Worm (Caenorhabditis elegans) whole organism, L2 larva: Measurements from ENCODE around the gene vit-4.

Experiments
- C34F6.9 ChIP-seq: fragments of 150-350 bp; optimal IDR thresholded peaks from 2 replicates; lab custom pipeline; 2014; ENCODE audit warnings: missing biosample characterization, missing genetic modification characterization
- F13H6.1 ChIP-seq: sonication (generic microtip); optimal IDR thresholded peaks from 2 replicates; lab custom pipeline; 2016; ENCODE audit warnings: missing genetic modification characterization, missing compliant biosample characterization
- Y55F3AM.14 ChIP-seq: fragments of 200-800 bp; sonication (Bioruptor generic); optimal IDR thresholded peaks from 2 replicates; lab custom pipeline; 2018; ENCODE audit warnings: mild to moderate bottlenecking, missing genetic modification characterization, missing compliant biosample characterization
- alr-1 ChIP-seq: fragments of 150-350 bp; optimal IDR thresholded peaks from 2 replicates; lab custom pipeline; 2014; ENCODE audit warnings: missing biosample characterization, missing genetic modification characterization
- aly-2 ChIP-seq: fragments of 150-350 bp; optimal IDR thresholded peaks from 2 replicates; lab custom pipeline; 2014; ENCODE audit warnings: missing biosample characterization, missing genetic modification characterization
- ama-1 ChIP-seq: fragments of 150-350 bp; optimal IDR thresholded peaks from 2 replicates; lab custom pipeline; 2018; ENCODE audit warnings: inconsistent platforms
- blmp-1 ChIP-seq: sonication (generic microtip); optimal IDR thresholded peaks from 2 replicates; lab custom pipeline; 2017; ENCODE audit warnings: missing genetic modification characterization, mild to moderate bottlenecking, missing compliant biosample characterization, antibody characterized with exemption, moderate library complexity; ENCODE audit not compliant: insufficient read depth
- ceh-82 ChIP-seq: fragments of 150-350 bp; optimal IDR thresholded peaks from 2 replicates; lab custom pipeline; 2014; ENCODE audit warnings: missing biosample characterization, missing genetic modification characterization
- crh-2 ChIP-seq: sonication (generic microtip); optimal IDR thresholded peaks from 2 replicates; lab custom pipeline; 2017; ENCODE audit warnings: missing biosample characterization, missing genetic modification characterization
- elt-1 ChIP-seq: fragments of 150-350 bp; optimal IDR thresholded peaks from 2 replicates; lab custom pipeline; 2014; ENCODE audit warnings: missing biosample characterization, missing genetic modification characterization
- elt-3 ChIP-seq: sonication (generic microtip); optimal IDR thresholded peaks from 2 replicates; lab custom pipeline; 2017; ENCODE audit warnings: missing biosample characterization, missing genetic modification characterization
- fos-1 ChIP-seq: fragments of 150-350 bp; optimal IDR thresholded peaks from 2 replicates; lab custom pipeline; 2014; ENCODE audit warnings: missing biosample characterization, missing genetic modification characterization
- gmeb-1 ChIP-seq: fragments of 150-350 bp; optimal IDR thresholded peaks from 2 replicates; lab custom pipeline; 2014; ENCODE audit warnings: missing biosample characterization, missing genetic modification characterization
- lin-13 ChIP-seq: fragments of 150-350 bp; optimal IDR thresholded peaks from 2 replicates; lab custom pipeline; 2014; ENCODE audit warnings: missing biosample characterization, missing genetic modification reagents, missing genetic modification characterization
- lin-39 ChIP-seq: fragments of 150-350 bp; optimal IDR thresholded peaks from 2 replicates; lab custom pipeline; 2014; ENCODE audit warnings: missing biosample characterization, missing genetic modification reagents, missing genetic modification characterization
- mbf-1 ChIP-seq: sonication (generic microtip); optimal IDR thresholded peaks from 2 replicates; lab custom pipeline; 2017; ENCODE audit warnings: missing biosample characterization, missing genetic modification characterization
- nhr-10 ChIP-seq: sonication (generic microtip); optimal IDR thresholded peaks from 2 replicates; lab custom pipeline; 2017; ENCODE audit warnings: missing biosample characterization, missing genetic modification characterization
- nhr-11 ChIP-seq: fragments of 150-350 bp; optimal IDR thresholded peaks from 2 replicates; lab custom pipeline; 2014; ENCODE audit warnings: missing biosample characterization, missing genetic modification characterization
- nhr-12 ChIP-seq: fragments of 150-350 bp; optimal IDR thresholded peaks from 2 replicates; lab custom pipeline; 2014; ENCODE audit warnings: missing biosample characterization, missing genetic modification characterization
- nhr-129 ChIP-seq: fragments of 150-350 bp; optimal IDR thresholded peaks from 2 replicates; lab custom pipeline; 2014; ENCODE audit warnings: missing biosample characterization, missing genetic modification characterization
- nhr-23 ChIP-seq: fragments of 150-350 bp; optimal IDR thresholded peaks from 2 replicates; lab custom pipeline; 2014; ENCODE audit warnings: missing biosample characterization, missing genetic modification reagents, missing genetic modification characterization
- nhr-237 ChIP-seq: fragments of 150-350 bp; optimal IDR thresholded peaks from 2 replicates; lab custom pipeline; 2014; ENCODE audit warnings: missing biosample characterization, missing genetic modification characterization
- nhr-6 ChIP-seq: fragments of 150-350 bp; optimal IDR thresholded peaks from 2 replicates; lab custom pipeline; 2014; ENCODE audit warnings: missing biosample characterization, missing genetic modification characterization
- peb-1 ChIP-seq: fragments of 150-350 bp; optimal IDR thresholded peaks from 2 replicates; lab custom pipeline; 2014; ENCODE audit warnings: missing biosample characterization, missing genetic modification characterization
- sma-3 ChIP-seq: sonication (generic microtip); optimal IDR thresholded peaks from 2 replicates; lab custom pipeline; 2016; ENCODE audit warnings: missing genetic modification reagents, missing genetic modification characterization, missing compliant biosample characterization
- sma-9 ChIP-seq, 2 experiments: fragments of 150-350 bp in 1 of 2; sonication (generic microtip) in 1 of 2; optimal IDR thresholded peaks; 2 replicates each; lab custom pipeline; 2014 to 2016; ENCODE audit warnings: missing genetic modification characterization in 2 of 2, mild to moderate bottlenecking in 1 of 2, missing biosample characterization in 1 of 2, missing compliant biosample characterization in 1 of 2, missing genetic modification reagents in 1 of 2, moderate library complexity in 1 of 2
- snpc-4 ChIP-seq: fragments of 150-350 bp; optimal IDR thresholded peaks from 2 replicates; lab custom pipeline; 2014; ENCODE audit warnings: missing biosample characterization, missing genetic modification characterization
- unc-62 ChIP-seq: fragments of 150-350 bp; optimal IDR thresholded peaks from 2 replicates; lab custom pipeline; 2014; ENCODE audit warnings: missing biosample characterization, missing genetic modification reagents, missing genetic modification characterization
- ztf-1 ChIP-seq: fragments of 200-800 bp; sonication (Bioruptor generic); conservative IDR thresholded peaks from 2 replicates; pipeline ENCODE4 v1.3.6; 2022; ENCODE audit warnings: missing genetic modification characterization, missing compliant biosample characterization
- ztf-4 ChIP-seq: fragments of 150-350 bp; optimal IDR thresholded peaks from 2 replicates; lab custom pipeline; 2014; ENCODE audit warnings: missing biosample characterization, missing genetic modification characterization

Gene vit-4

ce11 chrX:3583436-3583835 is 19.7 kb upstream of the vit-4 start:
- TF ChIP-seq nhr-12 = no peak
- peak; percentile 37 for TF ChIP-seq sma-9 (GFP tag; optimal IDR thresholded peaks at IDR 0.05; lab: Kevin White, UChicago)
- no peak for TF ChIP-seq sma-9 (tag; optimal IDR thresholded peaks at IDR 0.05; lab: Kevin White, UChicago)
- TF ChIP-seq, all 48 proteins: peak for 1

- TF ChIP-seq lin-39 (tag; lab: Kevin White, UChicago) (no peak), sma-9 (GFP tag; optimal IDR thresholded peaks at IDR 0.05; lab: Kevin White, UChicago) (peak; percentile 7), sma-9 (tag; optimal IDR thresholded peaks at IDR 0.05; lab: Kevin White, UChicago) (no peak)
Measured at ce11 chrX:3581813-3582212, 18.0 kb upstream of the vit-4 start.

- peak; percentile 98 for TF ChIP-seq fos-1 (tag; lab: Kevin White, UChicago)
- TF ChIP-seq sma-9 (GFP tag; optimal IDR thresholded peaks at IDR 0.05; lab: Kevin White, UChicago) = peak; percentile 27
- no peak for TF ChIP-seq sma-9 (tag; optimal IDR thresholded peaks at IDR 0.05; lab: Kevin White, UChicago)
- peak; percentile 55 for TF ChIP-seq crh-2 (tag; lab: Kevin White, UChicago)
- TF ChIP-seq ztf-1 (GFP tag; lab: Robert Waterston, UW) = no peak
- TF ChIP-seq gmeb-1 (tag; lab: Kevin White, UChicago) = peak; percentile 37
Measured at ce11 chrX:3576239-3576638, 12.5 kb upstream of the vit-4 start, which contains the start of gene ckc-1. Gene ckc-1 (plus strand): TSS chrX:3576606.

ce11 chrX:3573482-3573881 is 9.7 kb upstream of the vit-4 start, which contains the start of gene T27A10.5:
Gene T27A10.5 (minus strand): TSS chrX:3573582.
- TF ChIP-seq elt-3 = no peak
- TF ChIP-seq ztf-1 (GFP tag; lab: Robert Waterston, UW) = no peak
- TF ChIP-seq snpc-4 (tag; lab: Kevin White, UChicago) = no peak
- TF ChIP-seq elt-1 = no peak
- no peak for TF ChIP-seq nhr-11
- TF ChIP-seq fos-1 (tag; lab: Kevin White, UChicago) = no peak
- TF ChIP-seq peb-1 (tag; lab: Kevin White, UChicago) = no peak
- TF ChIP-seq nhr-10 (tag; lab: Kevin White, UChicago) = no peak
- TF ChIP-seq ceh-82 = no peak
- no peak for TF ChIP-seq ztf-4 (tag; lab: Kevin White, UChicago)
- no peak for TF ChIP-seq C34F6.9
- no peak for TF ChIP-seq nhr-129 (tag; lab: Kevin White, UChicago)
- no peak for TF ChIP-seq mbf-1
- TF ChIP-seq nhr-23 (tag; lab: Kevin White, UChicago) = no peak

ce11 chrX:3572490-3572889 is 8.7 kb upstream of the vit-4 start, which contains the start of gene vit-3:
Gene vit-3 (minus strand): TSS chrX:3572549.
- no peak for TF ChIP-seq mbf-1

ce11 chrX:3566856-3567255 is 3.1 kb upstream of the vit-4 start:
- TF ChIP-seq alr-1 (tag; lab: Kevin White, UChicago) (no peak), lin-13 (no peak), blmp-1 (tag; lab: Kevin White, UChicago) (no peak), sma-9 (GFP tag; optimal IDR thresholded peaks at IDR 0.05; lab: Kevin White, UChicago) (no peak), sma-9 (tag; optimal IDR thresholded peaks at IDR 0.05; lab: Kevin White, UChicago) (no peak), nhr-129 (tag; lab: Kevin White, UChicago) (no peak), C34F6.9 (no peak), elt-1 (no peak), nhr-237 (tag; lab: Kevin White, UChicago) (no peak), Y55F3AM.14 (GFP tag; lab: Kevin White, UChicago) (no peak), lin-39 (tag; lab: Kevin White, UChicago) (no peak), nhr-6 (tag; lab: Kevin White, UChicago) (no peak), ama-1 (lab: Kevin White, UChicago) (no peak), nhr-23 (tag; lab: Kevin White, UChicago) (no peak), sma-3 (GFP tag; lab: Kevin White, UChicago) (no peak), mbf-1 (no peak), elt-3 (no peak), peb-1 (tag; lab: Kevin White, UChicago) (no peak), unc-62 (GFP tag; lab: Kevin White, UChicago) (no peak)

ce11 chrX:3555930-3556329 is 7.8 kb downstream of the vit-4 start:
- peak; percentile 31 for TF ChIP-seq sma-9 (GFP tag; optimal IDR thresholded peaks at IDR 0.05; lab: Kevin White, UChicago)
- TF ChIP-seq sma-9 (tag; optimal IDR thresholded peaks at IDR 0.05; lab: Kevin White, UChicago) = no peak
- peak; percentile 60 for TF ChIP-seq fos-1 (tag; lab: Kevin White, UChicago)
- peak; percentile 3 for TF ChIP-seq crh-2 (tag; lab: Kevin White, UChicago)
- TF ChIP-seq blmp-1 (tag; lab: Kevin White, UChicago) = no peak
- no peak for TF ChIP-seq sma-3 (GFP tag; lab: Kevin White, UChicago)
- no peak for TF ChIP-seq F13H6.1 (tag; lab: Kevin White, UChicago)
- no peak for TF ChIP-seq nhr-11
- TF ChIP-seq aly-2 = no peak
- TF ChIP-seq, all 48 proteins: peak for 3
